Worm (Caenorhabditis elegans): ENCODE measurements around the gene idpb-2.
A peak's percentile ranks its signal among the peaks of the same experiment; 100 is the strongest.

The idpb-2 gene

DNA sequence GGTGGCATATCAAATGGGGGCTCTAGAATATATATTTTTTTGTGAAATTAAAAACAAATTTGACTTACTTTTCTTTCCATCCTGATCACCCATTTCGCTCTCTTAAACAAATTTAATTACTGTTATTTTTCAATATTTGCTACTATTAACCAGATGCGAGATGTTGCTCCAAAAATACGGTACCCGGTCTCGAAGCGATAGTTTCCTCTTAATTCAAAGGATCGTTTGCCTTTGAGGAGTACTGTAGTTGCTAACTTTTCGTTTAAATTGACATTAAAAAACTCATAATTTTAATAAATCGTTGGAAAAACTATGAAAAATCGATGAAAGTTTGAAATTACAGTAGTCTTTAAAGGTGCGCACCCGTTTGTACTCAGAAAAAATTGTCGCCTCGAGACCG, 13.9 kb upstream of the idpb-2 start, which contains the start of gene C04G6.4:
C04G6.4 (minus strand) TSS at position 101 of the 400 bp plus-strand sequence.
- no peak for TF ChIP-seq ceh-58 (GFP tag; IDR thresholded peaks at IDR 0.05)
- no peak for TF ChIP-seq ets-4 (GFP tag; optimal IDR thresholded peaks at IDR 0.05)
- TF ChIP-seq hmg-1.2 (GFP tag; IDR thresholded peaks at IDR 0.05) = no peak
- no peak for TF ChIP-seq pbrm-1 (GFP tag; IDR thresholded peaks at IDR 0.05)
- no peak for TF ChIP-seq hrde-1 (tag; optimal IDR thresholded peaks at IDR 0.05; ENCODE audit: borderline replicate concordance)
- no peak for TF ChIP-seq egl-18 (GFP tag; IDR thresholded peaks at IDR 0.05)
- TF ChIP-seq Y53F4B.3 (GFP tag; IDR thresholded peaks at IDR 0.05) = no peak
- TF ChIP-seq F57A8.1 (GFP tag; optimal IDR thresholded peaks at IDR 0.05) = no peak
- TF ChIP-seq T07F8.4 (tag; optimal IDR thresholded peaks at IDR 0.05) = no peak

DNA sequence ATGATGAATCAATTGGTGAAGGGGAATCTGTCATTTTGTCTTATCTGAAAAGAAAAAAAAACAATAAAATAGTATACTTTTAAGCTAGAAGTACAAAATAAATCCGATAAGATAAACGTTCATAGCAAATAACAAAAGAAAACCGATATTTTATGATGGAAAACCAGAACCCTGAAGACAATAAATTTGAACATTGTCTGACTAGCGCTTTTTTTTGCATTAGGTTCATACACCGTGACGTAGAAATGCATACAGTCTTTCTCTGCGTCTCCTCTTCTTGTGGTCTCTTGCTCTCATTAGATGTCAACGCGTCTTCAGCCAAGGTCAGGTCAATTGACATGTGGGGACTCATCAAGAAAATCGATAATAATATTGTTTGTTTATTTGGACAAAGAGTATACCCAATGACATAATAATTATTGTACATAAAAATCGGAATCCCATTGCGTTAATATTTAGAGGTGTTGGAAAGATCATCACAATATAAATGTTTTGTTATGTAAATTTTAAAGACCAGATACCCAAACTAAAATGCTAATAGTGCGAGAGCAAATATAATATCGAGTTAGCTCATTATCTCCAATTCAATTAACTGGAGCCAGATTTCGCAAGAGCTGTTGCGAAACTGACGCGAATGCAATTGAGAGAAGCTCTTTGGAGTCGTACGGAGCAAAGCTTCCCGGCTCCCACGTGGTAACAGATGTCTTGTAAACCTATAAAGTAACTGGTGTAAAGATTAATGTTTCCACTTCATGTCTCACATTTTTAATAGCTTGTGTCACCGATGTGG, 11.9 kb upstream of the idpb-2 start, which contains the start of gene dsh-2:
dsh-2 (minus strand) TSS at position 51 of the 790 bp plus-strand sequence.
- peak; percentile 50 for TF ChIP-seq mcd-1 (GFP tag; IDR thresholded peaks at IDR 0.05)
- TF ChIP-seq C17E4.6 (GFP tag; IDR thresholded peaks at IDR 0.05) = no peak
- TF ChIP-seq aptf-3 (GFP tag; IDR thresholded peaks at IDR 0.05) = no peak
- TF ChIP-seq zim-3 (tag; optimal IDR thresholded peaks at IDR 0.05) = no peak
- TF ChIP-seq cebp-1 (GFP tag; IDR thresholded peaks at IDR 0.05) = peak; percentile 56; the same call in 1 of the 2 replicates
- TF ChIP-seq cebp-1 (tag; optimal IDR thresholded peaks at IDR 0.05) = peak; percentile 90
- no peak for TF ChIP-seq B0019.2 (GFP tag; conservative IDR thresholded peaks at IDR 0.05)
- TF ChIP-seq dox-1 (GFP tag; IDR thresholded peaks at IDR 0.05) = peak; percentile 54; the same call in 1 of the 2 replicates
- no peak for TF ChIP-seq zfh-2 (GFP tag; conservative IDR thresholded peaks at IDR 0.05)
- no peak for TF ChIP-seq Y56A3A.18 (GFP tag; IDR thresholded peaks at IDR 0.05)
- no peak for TF ChIP-seq athp-1 (tag; optimal IDR thresholded peaks at IDR 0.05)
- TF ChIP-seq ceh-27 (GFP tag; optimal IDR thresholded peaks at IDR 0.05) = peak; percentile 30
- TF ChIP-seq efl-1 (GFP tag; optimal IDR thresholded peaks at IDR 0.05) = peak; percentile 18
- no peak for TF ChIP-seq ets-4 (GFP tag; optimal IDR thresholded peaks at IDR 0.05)
- peak; percentile 11 for TF ChIP-seq attf-5 (GFP tag; optimal IDR thresholded peaks at IDR 0.05)
- TF ChIP-seq him-1 (tag; optimal IDR thresholded peaks at IDR 0.05) = peak; percentile 3
- peak; percentile 49 for TF ChIP-seq nhr-80 (tag; optimal IDR thresholded peaks at IDR 0.05)
- peak; percentile 25 for TF ChIP-seq snpc-3.4 (tag; optimal IDR thresholded peaks at IDR 0.05)
- TF ChIP-seq rpc-1 (optimal IDR thresholded peaks at IDR 0.05) = no peak
- TF ChIP-seq rpc-1 (tag; optimal IDR thresholded peaks at IDR 0.05) = no peak
- no peak for TF ChIP-seq unc-62 (GFP tag; optimal IDR thresholded peaks at IDR 0.05)
- no peak for TF ChIP-seq ceh-91 (GFP tag; IDR thresholded peaks at IDR 0.05)
- peak; percentile 51 for TF ChIP-seq F33H1.4 (GFP tag; IDR thresholded peaks at IDR 0.05)
- no peak for TF ChIP-seq sptf-2 (GFP tag; optimal IDR thresholded peaks at IDR 0.05)
- peak; percentile 45 for TF ChIP-seq lsl-1 (GFP tag; optimal IDR thresholded peaks at IDR 0.05)
- no peak for TF ChIP-seq ztf-22 (GFP tag; optimal IDR thresholded peaks at IDR 0.05)
- TF ChIP-seq atf-7 (tag; optimal IDR thresholded peaks at IDR 0.05) = no peak
- no peak for TF ChIP-seq tlf-1 (GFP tag; optimal IDR thresholded peaks at IDR 0.05)
- no peak for TF ChIP-seq mel-28 (tag; optimal IDR thresholded peaks at IDR 0.05; ENCODE audit: borderline replicate concordance)
- no peak for TF ChIP-seq F10E7.11 (tag; optimal IDR thresholded peaks at IDR 0.05)
- peak; percentile 55 for TF ChIP-seq madf-6 (GFP tag; IDR thresholded peaks at IDR 0.05)
- no peak for TF ChIP-seq xnd-1 (tag; optimal IDR thresholded peaks at IDR 0.05)
- TF ChIP-seq F55B11.4 (tag; optimal IDR thresholded peaks at IDR 0.05; ENCODE audit: borderline replicate concordance, insufficient read depth) = no peak
- TF ChIP-seq cebp-2 (GFP tag; IDR thresholded peaks at IDR 0.05) = no peak
- peak; percentile 33 for TF ChIP-seq lin-40 (tag; optimal IDR thresholded peaks at IDR 0.05)
- peak; percentile 44 for TF ChIP-seq D2030.7 (GFP tag; IDR thresholded peaks at IDR 0.05)
- TF ChIP-seq bed-2 (GFP tag; IDR thresholded peaks at IDR 0.05) = no peak
- TF ChIP-seq snpc-4 (GFP tag; optimal IDR thresholded peaks at IDR 0.05) = no peak
- TF ChIP-seq snpc-4 (tag; optimal IDR thresholded peaks at IDR 0.05) = peak in 2 of 4 experiments; percentile 13 to 53

Measured in whole organism, young adult.